Worm (Caenorhabditis elegans) whole organism, midembryonic: Measurements from ENCODE around the gene pigk-1.

Experiments used
- T22C8.4 ChIP-seq: fragments of 200-800 bp; sonication (Bioruptor generic); IDR thresholded peaks from 2 replicates; pipeline ENCODE4 v1.3.6; 2022; ENCODE audit warnings: missing genetic modification characterization, missing compliant biosample characterization
- cog-1 ChIP-seq: sonication (generic microtip); optimal IDR thresholded peaks from 2 replicates; lab custom pipeline; 2016; ENCODE audit warnings: missing genetic modification characterization, missing compliant biosample characterization
- flt-1 ChIP-seq: fragments of 200-800 bp; sonication (Bioruptor generic); IDR thresholded peaks from 2 replicates; pipeline ENCODE4 v1.3.6; 2022; ENCODE audit warnings: missing genetic modification characterization, missing compliant biosample characterization
- klf-2 ChIP-seq: fragments of 200-800 bp; sonication (Bioruptor generic); conservative IDR thresholded peaks from 2 replicates; pipeline ENCODE4 v1.3.6; 2022; ENCODE audit warnings: missing genetic modification reagents, missing genetic modification characterization, missing compliant biosample characterization
- ref-1 ChIP-seq: fragments of 200-800 bp; sonication (Bioruptor generic); conservative IDR thresholded peaks from 2 replicates; pipeline ENCODE4 v1.3.6; 2022; ENCODE audit warnings: missing genetic modification reagents, missing genetic modification characterization, missing compliant biosample characterization
- tab-1 ChIP-seq: fragments of 200-800 bp; sonication (Bioruptor generic); IDR thresholded peaks from 2 replicates; pipeline ENCODE4 v1.3.6; 2022; ENCODE audit warnings: missing genetic modification characterization, missing compliant biosample characterization
- ztf-29 ChIP-seq: fragments of 200-800 bp; sonication (Bioruptor generic); IDR thresholded peaks from 2 replicates; pipeline ENCODE4 v1.3.6; 2022; ENCODE audit warnings: missing genetic modification reagents, missing genetic modification characterization, missing compliant biosample characterization

- no peak for TF ChIP-seq ref-1
- TF ChIP-seq cog-1 (tag; lab: Kevin White, UChicago), result no peak
- TF ChIP-seq ztf-29 (GFP tag; lab: Robert Waterston, UW), result no peak
- no peak for TF ChIP-seq klf-2 (GFP tag; lab: Robert Waterston, UW)
- TF ChIP-seq tab-1 (GFP tag; lab: Robert Waterston, UW), result no peak
- TF ChIP-seq flt-1 (GFP tag; lab: Robert Waterston, UW), result no peak
- TF ChIP-seq T22C8.4, result no peak
Measured at ce11 chrIV:11125200-11125599, 15.4 kb upstream of the pigk-1 start.
